Worm (Caenorhabditis elegans) whole organism, L2 larva: ENCODE results near the gene F01G4.4.

Experiments used
- C34F6.9 ChIP-seq: fragments of 150-350 bp; optimal IDR thresholded peaks from 2 replicates; lab custom pipeline; 2014; ENCODE audit warnings: missing biosample characterization, missing genetic modification characterization
- F13H6.1 ChIP-seq: sonication (generic microtip); optimal IDR thresholded peaks from 2 replicates; lab custom pipeline; 2016; ENCODE audit warnings: missing genetic modification characterization, missing compliant biosample characterization
- R02D3.7 ChIP-seq: fragments of 150-350 bp; optimal IDR thresholded peaks from 2 replicates; lab custom pipeline; 2014; ENCODE audit warnings: missing biosample characterization, missing genetic modification characterization
- Y55F3AM.14 ChIP-seq: fragments of 200-800 bp; sonication (Bioruptor generic); optimal IDR thresholded peaks from 2 replicates; lab custom pipeline; 2018; ENCODE audit warnings: mild to moderate bottlenecking, missing genetic modification characterization, missing compliant biosample characterization
- aly-2 ChIP-seq: fragments of 150-350 bp; optimal IDR thresholded peaks from 2 replicates; lab custom pipeline; 2014; ENCODE audit warnings: missing biosample characterization, missing genetic modification characterization
- crh-2 ChIP-seq: sonication (generic microtip); optimal IDR thresholded peaks from 2 replicates; lab custom pipeline; 2017; ENCODE audit warnings: missing biosample characterization, missing genetic modification characterization
- dmd-4 ChIP-seq: sonication (generic microtip); optimal IDR thresholded peaks from 2 replicates; lab custom pipeline; 2017; ENCODE audit warnings: missing biosample characterization, missing genetic modification characterization
- egl-27 ChIP-seq: sonication (generic microtip); optimal IDR thresholded peaks from 3 replicates; lab custom pipeline; 2017; ENCODE audit warnings: missing biosample characterization, missing genetic modification reagents, missing genetic modification characterization
- elt-3 ChIP-seq: sonication (generic microtip); optimal IDR thresholded peaks from 2 replicates; lab custom pipeline; 2017; ENCODE audit warnings: missing biosample characterization, missing genetic modification characterization
- fos-1 ChIP-seq: fragments of 150-350 bp; optimal IDR thresholded peaks from 2 replicates; lab custom pipeline; 2014; ENCODE audit warnings: missing biosample characterization, missing genetic modification characterization
- gmeb-1 ChIP-seq: fragments of 150-350 bp; optimal IDR thresholded peaks from 2 replicates; lab custom pipeline; 2014; ENCODE audit warnings: missing biosample characterization, missing genetic modification characterization
- lin-11 ChIP-seq: fragments of 150-350 bp; sonication (generic microtip); optimal IDR thresholded peaks from 2 replicates; lab custom pipeline; 2014; ENCODE audit warnings: missing biosample characterization, missing genetic modification characterization, inconsistent platforms, mixed read lengths
- lin-13 ChIP-seq: fragments of 150-350 bp; optimal IDR thresholded peaks from 2 replicates; lab custom pipeline; 2014; ENCODE audit warnings: missing biosample characterization, missing genetic modification reagents, missing genetic modification characterization
- lin-39 ChIP-seq: fragments of 150-350 bp; optimal IDR thresholded peaks from 2 replicates; lab custom pipeline; 2014; ENCODE audit warnings: missing biosample characterization, missing genetic modification reagents, missing genetic modification characterization
- lsy-2 ChIP-seq, 2 experiments: fragments of 150-350 bp in 1 of 2; sonication (generic microtip) in 1 of 2; optimal IDR thresholded peaks; 2 replicates each; lab custom pipeline; 2014 to 2017; ENCODE audit warnings: missing biosample characterization in 2 of 2, missing genetic modification characterization in 2 of 2
- mab-5 ChIP-seq: fragments of 150-350 bp; optimal IDR thresholded peaks from 2 replicates; lab custom pipeline; 2014; ENCODE audit warnings: missing biosample characterization, missing genetic modification characterization
- nhr-10 ChIP-seq: sonication (generic microtip); optimal IDR thresholded peaks from 2 replicates; lab custom pipeline; 2017; ENCODE audit warnings: missing biosample characterization, missing genetic modification characterization
- nhr-11 ChIP-seq: fragments of 150-350 bp; optimal IDR thresholded peaks from 2 replicates; lab custom pipeline; 2014; ENCODE audit warnings: missing biosample characterization, missing genetic modification characterization
- nhr-12 ChIP-seq: fragments of 150-350 bp; optimal IDR thresholded peaks from 2 replicates; lab custom pipeline; 2014; ENCODE audit warnings: missing biosample characterization, missing genetic modification characterization
- nhr-129 ChIP-seq: fragments of 150-350 bp; optimal IDR thresholded peaks from 2 replicates; lab custom pipeline; 2014; ENCODE audit warnings: missing biosample characterization, missing genetic modification characterization
- nhr-23 ChIP-seq: fragments of 150-350 bp; optimal IDR thresholded peaks from 2 replicates; lab custom pipeline; 2014; ENCODE audit warnings: missing biosample characterization, missing genetic modification reagents, missing genetic modification characterization
- nhr-237 ChIP-seq: fragments of 150-350 bp; optimal IDR thresholded peaks from 2 replicates; lab custom pipeline; 2014; ENCODE audit warnings: missing biosample characterization, missing genetic modification characterization
- nhr-25 ChIP-seq: fragments of 150-350 bp; sonication (generic microtip); optimal IDR thresholded peaks from 3 replicates; lab custom pipeline; 2014; ENCODE audit warnings: missing biosample characterization, missing genetic modification characterization
- nhr-77 ChIP-seq: fragments of 150-350 bp; optimal IDR thresholded peaks from 2 replicates; lab custom pipeline; 2014; ENCODE audit warnings: missing biosample characterization, missing genetic modification characterization
- sem-4 ChIP-seq: fragments of 150-350 bp; optimal IDR thresholded peaks from 2 replicates; lab custom pipeline; 2014; ENCODE audit warnings: missing biosample characterization, missing genetic modification reagents, missing genetic modification characterization
- skn-1 ChIP-seq: sonication (generic microtip); optimal IDR thresholded peaks from 2 replicates; lab custom pipeline; 2017; ENCODE audit warnings: missing biosample characterization, missing genetic modification characterization
- sma-3 ChIP-seq: sonication (generic microtip); optimal IDR thresholded peaks from 2 replicates; lab custom pipeline; 2016; ENCODE audit warnings: missing genetic modification reagents, missing genetic modification characterization, missing compliant biosample characterization
- snpc-4 ChIP-seq: fragments of 150-350 bp; optimal IDR thresholded peaks from 2 replicates; lab custom pipeline; 2014; ENCODE audit warnings: missing biosample characterization, missing genetic modification characterization
- unc-39 ChIP-seq: fragments of 150-350 bp; optimal IDR thresholded peaks from 2 replicates; lab custom pipeline; 2014; ENCODE audit warnings: missing biosample characterization, missing genetic modification characterization
- unc-55 ChIP-seq: fragments of 150-350 bp; sonication (generic microtip); optimal IDR thresholded peaks from 3 replicates; lab custom pipeline; 2014; ENCODE audit warnings: missing biosample characterization, missing genetic modification reagents, missing genetic modification characterization
- unc-62 ChIP-seq: fragments of 150-350 bp; optimal IDR thresholded peaks from 2 replicates; lab custom pipeline; 2014; ENCODE audit warnings: missing biosample characterization, missing genetic modification reagents, missing genetic modification characterization
- zag-1 ChIP-seq: fragments of 150-350 bp; optimal IDR thresholded peaks from 2 replicates; lab custom pipeline; 2014; ENCODE audit warnings: missing biosample characterization, missing genetic modification characterization
- ztf-11 ChIP-seq: sonication (generic microtip); optimal IDR thresholded peaks from 2 replicates; lab custom pipeline; 2017; ENCODE audit warnings: missing biosample characterization, missing genetic modification characterization
- ztf-4 ChIP-seq: fragments of 150-350 bp; optimal IDR thresholded peaks from 2 replicates; lab custom pipeline; 2014; ENCODE audit warnings: missing biosample characterization, missing genetic modification characterization

F01G4.4 gene

DNA sequence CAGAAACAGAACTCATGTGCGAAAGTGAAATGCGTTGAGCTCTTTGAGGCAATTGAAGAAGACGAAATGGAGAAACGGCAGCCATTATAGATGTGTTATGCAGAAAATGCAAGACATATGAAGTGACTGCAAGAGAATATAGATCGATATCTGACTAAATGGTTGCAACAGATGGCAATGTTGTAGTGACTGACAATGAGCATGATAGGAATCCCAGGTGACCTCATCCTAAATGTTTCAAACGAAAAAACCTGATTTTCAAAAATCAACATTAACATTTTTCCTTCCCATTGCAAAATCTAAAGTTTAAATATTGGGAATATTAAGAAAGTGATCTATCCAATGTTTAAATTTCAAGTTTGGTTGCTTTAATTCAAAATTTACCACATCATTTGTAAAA is 17.6 kb downstream of the F01G4.4 start, which contains the start of gene C08F8.15:
Gene C08F8.15 (minus strand): TSS at position 101 of the 400 bp plus-strand sequence.
- TF ChIP-seq nhr-77 (tag; lab: Kevin White, UChicago) = no peak
- TF ChIP-seq lin-39 (tag; lab: Kevin White, UChicago) = no peak
- no peak for TF ChIP-seq nhr-237 (tag; lab: Kevin White, UChicago)
- no peak for TF ChIP-seq Y55F3AM.14
- TF ChIP-seq fos-1 (tag; lab: Kevin White, UChicago) = no peak
- no peak for TF ChIP-seq ztf-11 (tag; lab: Kevin White, UChicago)
- TF ChIP-seq unc-39 (tag; lab: Kevin White, UChicago) = no peak
- no peak for TF ChIP-seq snpc-4 (tag; lab: Kevin White, UChicago)
- no peak for TF ChIP-seq gmeb-1
- no peak for TF ChIP-seq nhr-12
- no peak for TF ChIP-seq nhr-10 (tag; lab: Kevin White, UChicago)
- no peak for TF ChIP-seq mab-5 (tag; lab: Kevin White, UChicago)
- TF ChIP-seq zag-1 (tag; lab: Kevin White, UChicago) = no peak
- no peak for TF ChIP-seq F13H6.1 (tag; lab: Kevin White, UChicago)

DNA sequence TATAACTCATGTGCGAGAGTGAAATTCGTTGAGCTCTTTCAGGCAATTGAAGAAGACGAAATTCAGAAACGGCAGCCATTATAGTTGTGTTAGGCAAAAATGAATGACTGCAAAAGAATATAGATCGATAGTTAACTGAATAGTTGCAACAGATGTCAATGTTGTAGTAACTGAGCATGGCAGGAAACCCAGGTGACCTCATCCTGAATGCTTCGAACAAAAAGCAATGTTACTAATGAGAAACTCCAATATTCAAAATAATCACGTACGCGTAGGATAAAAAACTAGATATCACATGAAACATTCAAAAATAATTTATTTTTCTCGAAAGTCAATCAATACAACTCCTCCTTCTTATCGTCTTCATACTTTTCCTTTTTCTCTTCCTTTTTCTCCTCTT is 19.3 kb downstream of the F01G4.4 start, which contains the start of gene fbxb-9:
Gene fbxb-9 (minus strand): TSS at position 101 of the 400 bp plus-strand sequence.
- TF ChIP-seq nhr-77 (tag; lab: Kevin White, UChicago) (no peak), lsy-2 (tag; optimal IDR thresholded peaks at IDR 0.05; lab: Kevin White, UChicago) (no peak), skn-1 (tag; lab: Kevin White, UChicago) (no peak), nhr-10 (tag; lab: Kevin White, UChicago) (no peak), nhr-129 (tag; lab: Kevin White, UChicago) (no peak), R02D3.7 (tag; lab: Kevin White, UChicago) (no peak), nhr-25 (tag; lab: Kevin White, UChicago) (no peak), F13H6.1 (tag; lab: Kevin White, UChicago) (no peak), unc-55 (no peak), ztf-4 (tag; lab: Kevin White, UChicago) (no peak)
- TF ChIP-seq, all 48 proteins: peak for 0

ce11 chrIV:11164831-11165230 is 21.7 kb downstream of the F01G4.4 start, which contains the start of gene C08F8.6:
Gene C08F8.6, minus strand, starts transcription at chrIV:11164931.
- TF ChIP-seq nhr-129 (tag; lab: Kevin White, UChicago) = no peak
- no peak for TF ChIP-seq nhr-77 (tag; lab: Kevin White, UChicago)
- TF ChIP-seq R02D3.7 (tag; lab: Kevin White, UChicago) = no peak
- no peak for TF ChIP-seq lin-13 (GFP tag; lab: Kevin White, UChicago)
- TF ChIP-seq crh-2 (tag; lab: Kevin White, UChicago) = no peak
- no peak for TF ChIP-seq nhr-25 (tag; lab: Kevin White, UChicago)
- TF ChIP-seq elt-3 (tag; lab: Kevin White, UChicago) = no peak
- TF ChIP-seq ztf-11 (tag; lab: Kevin White, UChicago) = no peak
- no peak for TF ChIP-seq fos-1 (tag; lab: Kevin White, UChicago)
- no peak for TF ChIP-seq skn-1 (tag; lab: Kevin White, UChicago)
- TF ChIP-seq, all 48 proteins: peak for 0

DNA sequence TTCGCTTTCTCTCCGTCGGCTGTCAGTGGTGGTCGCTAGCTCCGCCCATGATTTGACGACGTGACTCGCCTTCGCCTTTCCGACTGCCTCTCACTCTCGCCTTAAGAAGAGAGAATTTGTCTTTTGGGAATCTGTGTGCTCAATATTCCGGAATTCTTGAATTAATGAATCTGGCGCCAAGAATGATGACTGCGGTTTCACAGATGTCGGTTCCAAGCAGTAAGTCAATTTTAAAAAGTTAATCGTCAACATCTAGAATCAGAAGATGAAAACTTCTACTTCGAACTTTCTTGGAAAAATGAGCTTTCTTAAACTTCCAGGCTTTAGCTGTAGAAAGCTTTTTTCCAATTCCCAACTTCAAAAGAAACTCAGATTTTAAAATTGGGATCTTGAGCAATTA is 26.5 kb downstream of the F01G4.4 start, which contains the start of gene nhr-67:
Gene nhr-67 (plus strand): TSS at position 97 of the 400 bp plus-strand sequence.
- TF ChIP-seq aly-2 (tag; lab: Kevin White, UChicago) (no peak), egl-27 (tag; lab: Kevin White, UChicago) (no peak), R02D3.7 (tag; lab: Kevin White, UChicago) (no peak)

DNA sequence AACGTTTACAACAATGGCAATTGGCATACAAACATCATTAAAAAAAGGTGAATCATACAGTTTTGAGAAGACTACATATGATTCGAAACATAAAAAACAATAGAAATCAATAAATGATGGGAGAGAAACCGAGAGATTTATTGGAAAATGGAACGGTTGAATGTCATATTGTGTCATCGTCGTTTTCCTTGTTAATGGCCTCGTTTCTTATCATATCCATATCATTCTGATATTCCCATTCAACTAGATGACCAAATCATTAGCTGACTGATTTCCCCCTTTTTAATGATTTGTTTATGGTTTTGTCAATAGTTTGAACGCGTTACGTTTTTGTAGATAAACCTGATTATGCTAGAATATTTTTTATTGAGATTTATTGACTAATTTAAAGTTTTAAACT is 31.6 kb downstream of the F01G4.4 start:
- TF ChIP-seq C34F6.9 (tag; lab: Kevin White, UChicago) = no peak
- TF ChIP-seq fos-1 (tag; lab: Kevin White, UChicago) = peak; percentile 1
- TF ChIP-seq nhr-11 = no peak
- no peak for TF ChIP-seq nhr-129 (tag; lab: Kevin White, UChicago)
- no peak for TF ChIP-seq nhr-23
- TF ChIP-seq elt-3 (tag; lab: Kevin White, UChicago) = no peak
- TF ChIP-seq sma-3 (GFP tag; lab: Kevin White, UChicago) = peak; percentile 29
- TF ChIP-seq skn-1 (tag; lab: Kevin White, UChicago) = no peak
- no peak for TF ChIP-seq unc-55
- no peak for TF ChIP-seq nhr-10 (tag; lab: Kevin White, UChicago)
- TF ChIP-seq snpc-4 (tag; lab: Kevin White, UChicago) = no peak

DNA sequence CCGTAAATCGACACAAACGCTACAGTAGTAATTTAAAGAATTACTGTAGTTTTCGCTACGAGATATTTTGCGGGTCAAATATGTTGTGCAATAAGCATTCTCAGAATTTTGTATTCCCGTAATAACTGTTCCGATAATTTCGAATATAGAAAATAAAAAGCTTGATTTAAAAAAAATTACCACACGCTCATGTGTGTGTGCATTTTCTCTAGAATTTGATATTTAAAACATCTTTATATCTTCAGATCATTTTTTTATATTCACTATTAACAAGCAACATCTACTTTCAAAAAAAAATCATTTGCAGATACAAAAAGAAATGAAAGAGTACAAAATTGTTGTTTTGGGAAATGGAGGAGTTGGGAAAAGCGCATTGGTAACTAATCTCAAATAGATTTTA is 33.8 kb downstream of the F01G4.4 start, which contains the start of gene rap-3:
Gene rap-3 (plus strand): TSS at position 301 of the 400 bp plus-strand sequence.
- no peak for TF ChIP-seq sma-3 (GFP tag; lab: Kevin White, UChicago)
- TF ChIP-seq C34F6.9 (tag; lab: Kevin White, UChicago) = no peak
- TF ChIP-seq unc-62 = no peak
- TF ChIP-seq unc-39 (tag; lab: Kevin White, UChicago) = no peak
- no peak for TF ChIP-seq lin-11 (tag; lab: Kevin White, UChicago)
- no peak for TF ChIP-seq fos-1 (tag; lab: Kevin White, UChicago)
- no peak for TF ChIP-seq nhr-12
- no peak for TF ChIP-seq nhr-10 (tag; lab: Kevin White, UChicago)
- no peak for TF ChIP-seq nhr-11
- no peak for TF ChIP-seq mab-5 (tag; lab: Kevin White, UChicago)
- no peak for TF ChIP-seq sem-4
- no peak for TF ChIP-seq dmd-4 (tag; lab: Kevin White, UChicago)
